Worm (Caenorhabditis elegans) whole organism, L3 larva: ENCODE results near the gene lin-1.
A peak's percentile ranks its signal among the peaks of the same experiment; 100 is the strongest.

Experiments
- R02D3.7 ChIP-seq: fragments of 150-350 bp; optimal IDR thresholded peaks from 2 replicates; lab custom pipeline; 2014; ENCODE audit warnings: missing biosample characterization, missing genetic modification characterization
- ZK546.5 ChIP-seq: sonication (generic microtip); optimal IDR thresholded peaks from 2 replicates; lab custom pipeline; 2017; ENCODE audit warnings: missing biosample characterization, missing genetic modification characterization
- aly-2 ChIP-seq: fragments of 150-350 bp; optimal IDR thresholded peaks from 2 replicates; lab custom pipeline; 2014; ENCODE audit warnings: missing biosample characterization, missing genetic modification characterization
- ama-1 ChIP-seq: fragments of 150-350 bp; optimal IDR thresholded peaks from 2 replicates; lab custom pipeline; 2018
- ceh-16 ChIP-seq: sonication (generic microtip); optimal IDR thresholded peaks from 2 replicates; lab custom pipeline; 2017; ENCODE audit warnings: missing biosample characterization, missing genetic modification characterization
- ceh-28 ChIP-seq: fragments of 150-350 bp; optimal IDR thresholded peaks from 2 replicates; lab custom pipeline; 2014; ENCODE audit warnings: missing biosample characterization, missing genetic modification reagents, missing genetic modification characterization
- ceh-82 ChIP-seq: fragments of 150-350 bp; optimal IDR thresholded peaks from 2 replicates; lab custom pipeline; 2014; ENCODE audit warnings: missing biosample characterization, missing genetic modification characterization
- ceh-9 ChIP-seq: sonication (generic microtip); optimal IDR thresholded peaks from 2 replicates; lab custom pipeline; 2018; ENCODE audit warnings: missing biosample characterization, missing genetic modification characterization
- daf-12 ChIP-seq: fragments of 150-350 bp; optimal IDR thresholded peaks from 2 replicates; lab custom pipeline; 2014; ENCODE audit warnings: missing biosample characterization, missing genetic modification reagents, missing genetic modification characterization
- egl-27 ChIP-seq: sonication (generic microtip); optimal IDR thresholded peaks from 4 replicates; lab custom pipeline; 2017; ENCODE audit warnings: missing biosample characterization, missing genetic modification reagents, missing genetic modification characterization
- egl-5 ChIP-seq: fragments of 150-350 bp; optimal IDR thresholded peaks from 2 replicates; lab custom pipeline; 2017; ENCODE audit warnings: missing biosample characterization, missing genetic modification reagents, missing genetic modification characterization, inconsistent platforms
- elt-1 ChIP-seq: fragments of 150-350 bp; optimal IDR thresholded peaks from 2 replicates; lab custom pipeline; 2014; ENCODE audit warnings: missing biosample characterization, missing genetic modification characterization
- elt-2 ChIP-seq: sonication (generic microtip); optimal IDR thresholded peaks from 2 replicates; lab custom pipeline; 2016; ENCODE audit warnings: missing genetic modification reagents, mild to moderate bottlenecking, missing genetic modification characterization, missing compliant biosample characterization
- elt-3 ChIP-seq, 3 experiments: fragments of 150-350 bp in 1 of 3; sonication (generic microtip) in 2 of 3; optimal IDR thresholded peaks; 2 replicates in 2 of 3; 4 replicates in 1 of 3; lab custom pipeline; 2014 to 2017; ENCODE audit warnings: missing biosample characterization in 3 of 3, missing genetic modification characterization in 3 of 3
- eor-1 ChIP-seq, 2 experiments: fragments of 150-350 bp; optimal IDR thresholded peaks; 2 replicates each; lab custom pipeline; 2014 to 2018; ENCODE audit warnings: missing biosample characterization in 2 of 2, missing genetic modification characterization in 2 of 2
- fkh-10 ChIP-seq: sonication (generic microtip); optimal IDR thresholded peaks from 2 replicates; lab custom pipeline; 2017; ENCODE audit warnings: missing biosample characterization, missing genetic modification reagents, missing genetic modification characterization
- fkh-2 ChIP-seq: fragments of 150-350 bp; optimal IDR thresholded peaks from 2 replicates; lab custom pipeline; 2014; ENCODE audit warnings: missing biosample characterization, missing genetic modification reagents, missing genetic modification characterization
- fos-1 ChIP-seq: fragments of 150-350 bp; optimal IDR thresholded peaks from 2 replicates; lab custom pipeline; 2014; ENCODE audit warnings: missing biosample characterization, missing genetic modification characterization
- hmg-11 ChIP-seq: sonication (generic microtip); optimal IDR thresholded peaks from 2 replicates; lab custom pipeline; 2016; ENCODE audit warnings: missing genetic modification characterization, missing compliant biosample characterization
- jun-1 ChIP-seq: fragments of 150-350 bp; optimal IDR thresholded peaks from 2 replicates; lab custom pipeline; 2014; ENCODE audit warnings: missing biosample characterization, missing genetic modification reagents, missing genetic modification characterization
- lin-15B ChIP-seq: fragments of 150-350 bp; optimal IDR thresholded peaks from 2 replicates; lab custom pipeline; 2014; ENCODE audit warnings: missing biosample characterization, missing genetic modification characterization
- lin-39 ChIP-seq: fragments of 150-350 bp; optimal IDR thresholded peaks from 2 replicates; lab custom pipeline; 2018; ENCODE audit warnings: missing biosample characterization, missing genetic modification reagents, missing genetic modification characterization
- lsy-12 ChIP-seq: sonication (generic microtip); optimal IDR thresholded peaks from 2 replicates; lab custom pipeline; 2016; ENCODE audit warnings: mild to moderate bottlenecking, missing genetic modification characterization, missing compliant biosample characterization
- mdl-1 ChIP-seq: fragments of 150-350 bp; optimal IDR thresholded peaks from 2 replicates; lab custom pipeline; 2014; ENCODE audit warnings: missing biosample characterization, missing genetic modification characterization
- mml-1 ChIP-seq: fragments of 150-350 bp; sonication (generic microtip); optimal IDR thresholded peaks from 3 replicates; lab custom pipeline; 2014; ENCODE audit warnings: missing biosample characterization, missing genetic modification characterization
- nfya-1 ChIP-seq: sonication (generic microtip); optimal IDR thresholded peaks from 2 replicates; lab custom pipeline; 2017; ENCODE audit warnings: missing genetic modification characterization, mild to moderate bottlenecking, missing compliant biosample characterization, antibody characterized with exemption, moderate library complexity; ENCODE audit not compliant: insufficient read depth
- nhr-11 ChIP-seq: fragments of 150-350 bp; optimal IDR thresholded peaks from 2 replicates; lab custom pipeline; 2014; ENCODE audit warnings: missing biosample characterization, missing genetic modification characterization
- nhr-12 ChIP-seq: fragments of 150-350 bp; optimal IDR thresholded peaks from 2 replicates; lab custom pipeline; 2014; ENCODE audit warnings: missing biosample characterization, missing genetic modification characterization
- nhr-23 ChIP-seq: fragments of 150-350 bp; optimal IDR thresholded peaks from 2 replicates; lab custom pipeline; 2014; ENCODE audit warnings: missing biosample characterization, missing genetic modification reagents, missing genetic modification characterization
- nhr-237 ChIP-seq: fragments of 150-350 bp; optimal IDR thresholded peaks from 2 replicates; lab custom pipeline; 2014; ENCODE audit warnings: missing biosample characterization, missing genetic modification characterization
- nhr-25 ChIP-seq: sonication (generic microtip); optimal IDR thresholded peaks from 2 replicates; lab custom pipeline; 2017; ENCODE audit warnings: missing biosample characterization, missing genetic modification characterization
- nhr-28 ChIP-seq: fragments of 150-350 bp; optimal IDR thresholded peaks from 2 replicates; lab custom pipeline; 2014; ENCODE audit warnings: missing biosample characterization, missing genetic modification characterization
- nhr-43 ChIP-seq: sonication (generic microtip); optimal IDR thresholded peaks from 2 replicates; lab custom pipeline; 2016; ENCODE audit warnings: mild to moderate bottlenecking, missing genetic modification characterization, missing compliant biosample characterization; ENCODE audit not compliant: poor library complexity, severe bottlenecking
- nhr-67 ChIP-seq: fragments of 150-350 bp; optimal IDR thresholded peaks from 2 replicates; lab custom pipeline; 2014; ENCODE audit warnings: missing biosample characterization, missing genetic modification characterization
- nhr-76 ChIP-seq: fragments of 150-350 bp; sonication (generic microtip); optimal IDR thresholded peaks from 5 replicates; lab custom pipeline; 2014; ENCODE audit warnings: missing biosample characterization, missing genetic modification characterization
- nhr-77 ChIP-seq: fragments of 150-350 bp; optimal IDR thresholded peaks from 2 replicates; lab custom pipeline; 2014; ENCODE audit warnings: missing biosample characterization, missing genetic modification characterization
- pha-4 ChIP-seq: fragments of 150-350 bp; optimal IDR thresholded peaks from 2 replicates; lab custom pipeline; 2014; ENCODE audit warnings: missing biosample characterization, missing genetic modification reagents, missing genetic modification characterization
- pqm-1 ChIP-seq: fragments of 150-350 bp; optimal IDR thresholded peaks from 2 replicates; lab custom pipeline; 2017; ENCODE audit warnings: missing biosample characterization, missing genetic modification characterization, inconsistent platforms
- sea-2 ChIP-seq: fragments of 150-350 bp; sonication (generic microtip); optimal IDR thresholded peaks from 4 replicates; lab custom pipeline; 2014; ENCODE audit warnings: missing biosample characterization, missing genetic modification reagents, missing genetic modification characterization
- skn-1 ChIP-seq: fragments of 150-350 bp; optimal IDR thresholded peaks from 2 replicates; lab custom pipeline; 2014; ENCODE audit warnings: missing biosample characterization, missing genetic modification characterization
- snpc-4 ChIP-seq: fragments of 150-350 bp; optimal IDR thresholded peaks from 2 replicates; lab custom pipeline; 2014; ENCODE audit warnings: missing biosample characterization, missing genetic modification characterization
- tbx-2 ChIP-seq: sonication (generic microtip); optimal IDR thresholded peaks from 2 replicates; lab custom pipeline; 2016; ENCODE audit warnings: mild to moderate bottlenecking, missing genetic modification characterization, missing compliant biosample characterization
- unc-39 ChIP-seq: sonication (generic microtip); optimal IDR thresholded peaks from 4 replicates; lab custom pipeline; 2017; ENCODE audit warnings: missing biosample characterization, missing genetic modification characterization
- unc-62 ChIP-seq: fragments of 150-350 bp; sonication (generic microtip); optimal IDR thresholded peaks from 4 replicates; lab custom pipeline; 2014; ENCODE audit warnings: missing biosample characterization, missing genetic modification reagents, missing genetic modification characterization
- zag-1 ChIP-seq: fragments of 150-350 bp; optimal IDR thresholded peaks from 2 replicates; lab custom pipeline; 2014; ENCODE audit warnings: missing biosample characterization, missing genetic modification characterization
- ztf-11 ChIP-seq: fragments of 150-350 bp; optimal IDR thresholded peaks from 2 replicates; lab custom pipeline; 2014; ENCODE audit warnings: missing biosample characterization, missing genetic modification characterization
- ztf-4 ChIP-seq: fragments of 150-350 bp; optimal IDR thresholded peaks from 2 replicates; lab custom pipeline; 2014; ENCODE audit warnings: missing biosample characterization, missing genetic modification characterization

lin-1 gene

DNA sequence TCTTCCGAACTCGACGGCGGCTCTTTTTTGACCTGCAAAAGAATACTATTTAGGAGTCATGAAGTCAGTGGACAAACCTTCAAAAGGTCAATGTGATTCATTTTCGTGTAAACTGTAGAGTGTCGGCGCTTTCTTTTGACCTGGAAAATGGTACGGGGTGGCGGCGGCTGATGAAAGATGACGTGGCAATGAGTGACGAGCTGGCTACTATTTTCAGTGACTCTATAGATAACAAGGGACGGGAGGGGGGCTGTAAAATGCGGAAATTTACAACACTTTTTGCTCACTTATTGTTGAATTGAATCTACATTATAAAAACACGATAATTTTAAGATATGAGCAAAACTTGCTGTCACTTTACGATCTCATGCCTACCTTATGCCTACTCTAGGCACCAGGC, at the start of gene lin-1:
TSS of gene lin-1 (minus strand) at position 101 of the 400 bp plus-strand sequence.
- TF ChIP-seq lin-15B: no peak
- TF ChIP-seq pqm-1: no peak
- TF ChIP-seq elt-3 (tag; optimal IDR thresholded peaks at IDR 0.05; lab: Kevin White, UChicago): no peak
- TF ChIP-seq lin-39: no peak
- no peak for TF ChIP-seq daf-12
- no peak for TF ChIP-seq ceh-9 (tag; lab: Kevin White, UChicago)
- TF ChIP-seq egl-5 (tag; lab: Kevin White, UChicago): no peak
- no peak for TF ChIP-seq fkh-10
- TF ChIP-seq eor-1 (tag; optimal IDR thresholded peaks at IDR 0.05; lab: Kevin White, UChicago): no peak
- TF ChIP-seq snpc-4 (tag; lab: Kevin White, UChicago): no peak
- no peak for TF ChIP-seq nfya-1 (tag; lab: Kevin White, UChicago)

DNA sequence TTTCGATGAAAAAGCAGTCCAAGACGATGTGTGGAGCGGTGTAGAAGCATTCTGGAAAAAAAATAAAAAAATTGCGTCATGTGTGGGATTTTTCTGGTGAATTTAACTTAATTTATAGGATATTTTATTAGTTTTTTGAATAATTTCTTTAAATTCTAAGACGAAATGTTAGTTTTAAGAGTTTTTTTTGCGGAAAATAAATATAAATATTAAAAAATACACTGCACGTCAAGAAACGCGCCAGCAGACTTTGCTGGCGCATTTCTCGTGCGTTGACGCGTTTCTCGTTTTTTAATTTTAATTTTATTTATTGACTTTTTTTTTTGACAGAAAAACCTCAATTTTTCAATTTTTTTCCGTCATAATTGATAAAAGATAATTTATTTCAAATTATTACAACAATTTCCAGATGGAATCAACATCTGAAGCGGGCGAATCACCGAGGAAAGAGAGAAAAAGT, 48.8 kb upstream of the lin-1 start, which contains the start of the genes ppgn-1 and tftc-1:
TSS of gene ppgn-1 (minus strand) at position 51 of the 460 bp plus-strand sequence.
TSS of gene tftc-1 (plus strand) at position 410 of the 460 bp plus-strand sequence.
- TF ChIP-seq elt-1 (no peak), fkh-10 (no peak), nhr-12 (no peak), aly-2 (tag; lab: Kevin White, UChicago) (no peak), lin-15B (peak; percentile 74), ceh-9 (tag; lab: Kevin White, UChicago) (no peak), mdl-1 (tag; lab: Kevin White, UChicago) (no peak), ama-1 (lab: Kevin White, UChicago) (no peak), tbx-2 (no peak), lin-39 (no peak), mml-1 (tag; lab: Kevin White, UChicago) (no peak), sea-2 (GFP tag; lab: Kevin White, UChicago) (no peak), nhr-76 (tag; lab: Kevin White, UChicago) (no peak), unc-62 (GFP tag; lab: Kevin White, UChicago) (no peak), daf-12 (no peak), ceh-28 (no peak), pha-4 (tag; lab: Kevin White, UChicago) (peak; percentile 76), fkh-2 (no peak), R02D3.7 (peak; percentile 21), zag-1 (tag; lab: Kevin White, UChicago) (no peak), skn-1 (tag; lab: Kevin White, UChicago) (no peak), hmg-11 (tag; lab: Kevin White, UChicago) (peak; percentile 36), ztf-11 (tag; lab: Kevin White, UChicago) (no peak), jun-1 (no peak), ZK546.5 (tag; lab: Kevin White, UChicago) (no peak), nhr-25 (tag; lab: Kevin White, UChicago) (no peak), egl-5 (tag; lab: Kevin White, UChicago) (no peak), snpc-4 (tag; lab: Kevin White, UChicago) (peak; percentile 16), nhr-77 (tag; lab: Kevin White, UChicago) (no peak), nhr-23 (peak; percentile 39), nhr-11 (tag; lab: Kevin White, UChicago) (no peak), unc-39 (tag; lab: Kevin White, UChicago) (no peak), nfya-1 (tag; lab: Kevin White, UChicago) (peak; percentile 53), eor-1 (tag; optimal IDR thresholded peaks at IDR 0.05; lab: Kevin White, UChicago) (peak in 1 of 2 experiments; percentile 41), fos-1 (no peak), elt-2 (no peak), ceh-82 (tag; lab: Kevin White, UChicago) (no peak), ceh-16 (tag; lab: Kevin White, UChicago) (no peak), nhr-28 (tag; lab: Kevin White, UChicago) (no peak), elt-3 (tag; optimal IDR thresholded peaks at IDR 0.05; lab: Kevin White, UChicago) (no peak), ztf-4 (tag; lab: Kevin White, UChicago) (no peak), nhr-237 (tag; lab: Kevin White, UChicago) (no peak), egl-27 (no peak), nhr-43 (tag; lab: Kevin White, UChicago) (no peak), nhr-67 (tag; lab: Kevin White, UChicago) (no peak), lsy-12 (tag; lab: Kevin White, UChicago) (no peak), pqm-1 (no peak)
- TF ChIP-seq, all 47 proteins: peak for 8
